Fruit fly (Drosophila melanogaster) whole organism, embryonic: ENCODE data around the gene CG15196.

ENCODE experiments used
- ATbp ChIP-seq: fragments of 200-800 bp; sonication (Bioruptor generic); optimal IDR thresholded peaks from 2 replicates; lab custom pipeline; 2017; ENCODE audit warnings: missing biosample characterization, mild to moderate bottlenecking, missing genetic modification characterization, missing genetic modification reagents
- B-H1 ChIP-seq: fragments of 200-800 bp; sonication (Bioruptor generic); IDR thresholded peaks from 3 replicates; pipeline ENCODE4 v1.3.6; 2022; ENCODE audit warnings: missing biosample characterization, missing genetic modification characterization
- C15 ChIP-seq: fragments of 200-800 bp; sonication (Bioruptor generic); IDR thresholded peaks from 3 replicates; pipeline ENCODE4 v1.3.6; 2022; ENCODE audit warnings: missing biosample characterization, missing genetic modification characterization
- CG1024 ChIP-seq: fragments of 200-800 bp; sonication (Bioruptor generic); IDR thresholded peaks from 2 replicates; pipeline ENCODE4 v1.3.6; 2022; ENCODE audit warnings: missing biosample characterization, missing genetic modification characterization
- CG10959 ChIP-seq: fragments of 200-800 bp; sonication (Bioruptor generic); IDR thresholded peaks from 2 replicates; pipeline ENCODE4 v1.3.6; 2022; ENCODE audit warnings: missing biosample characterization, missing genetic modification characterization
- CG10979 ChIP-seq: fragments of 200-800 bp; sonication (Bioruptor generic); optimal IDR thresholded peaks from 2 replicates; lab custom pipeline; 2018; ENCODE audit warnings: missing biosample characterization, mild to moderate bottlenecking, missing genetic modification characterization, moderate library complexity
- CG11085 ChIP-seq: fragments of 200-800 bp; sonication (Bioruptor generic); IDR thresholded peaks from 2 replicates; pipeline ENCODE4 v1.3.6; 2022; ENCODE audit warnings: missing biosample characterization, missing genetic modification characterization
- CG12155 ChIP-seq: fragments of 200-800 bp; sonication (Bioruptor generic); optimal IDR thresholded peaks from 3 replicates; lab custom pipeline; 2016; ENCODE audit warnings: missing biosample characterization, missing genetic modification characterization
- CG12299 ChIP-seq: fragments of 200-800 bp; sonication (Bioruptor generic); optimal IDR thresholded peaks from 2 replicates; lab custom pipeline; 2018; ENCODE audit warnings: missing biosample characterization, mild to moderate bottlenecking, missing genetic modification characterization
- CG12391 ChIP-seq: fragments of 200-800 bp; sonication (Bioruptor generic); optimal IDR thresholded peaks from 3 replicates; lab custom pipeline; 2018; ENCODE audit warnings: missing biosample characterization, mild to moderate bottlenecking, missing genetic modification characterization, moderate library complexity
- CG13424 ChIP-seq: fragments of 200-800 bp; sonication (Bioruptor generic); optimal IDR thresholded peaks from 2 replicates; lab custom pipeline; 2019; ENCODE audit warnings: missing biosample characterization, mild to moderate bottlenecking, missing genetic modification characterization, moderate library complexity
- CG17359 ChIP-seq: fragments of 200-800 bp; sonication (Bioruptor generic); optimal IDR thresholded peaks from 3 replicates; lab custom pipeline; 2018; ENCODE audit warnings: missing biosample characterization, mild to moderate bottlenecking, missing genetic modification characterization, moderate library complexity
- CG4854 ChIP-seq: fragments of 200-800 bp; sonication (Bioruptor generic); optimal IDR thresholded peaks from 2 replicates; lab custom pipeline; 2016; ENCODE audit warnings: missing biosample characterization, missing genetic modification characterization, inconsistent platforms
- CG5245 ChIP-seq: fragments of 200-800 bp; sonication (Bioruptor generic); optimal IDR thresholded peaks from 3 replicates; lab custom pipeline; 2016; ENCODE audit warnings: missing biosample characterization, missing genetic modification characterization
- CG9215 ChIP-seq: fragments of 200-800 bp; sonication (Bioruptor generic); IDR thresholded peaks from 2 replicates; pipeline ENCODE4 v1.3.6; 2022; ENCODE audit warnings: missing biosample characterization, missing genetic modification characterization
- CG9876 ChIP-seq: fragments of 200-800 bp; sonication (Bioruptor generic); optimal IDR thresholded peaks from 2 replicates; lab custom pipeline; 2016; ENCODE audit warnings: missing biosample characterization, missing genetic modification characterization
- D19B ChIP-seq: fragments of 200-800 bp; sonication (Bioruptor generic); optimal IDR thresholded peaks from 2 replicates; lab custom pipeline; 2017; ENCODE audit warnings: missing biosample characterization, mild to moderate bottlenecking, missing genetic modification characterization
- Dbx ChIP-seq: fragments of 200-800 bp; sonication (Bioruptor generic); IDR thresholded peaks from 3 replicates; pipeline ENCODE4 v1.3.6; 2022; ENCODE audit warnings: missing biosample characterization, missing genetic modification characterization
- Doc3 ChIP-seq: fragments of 200-800 bp; sonication (Bioruptor generic); IDR thresholded peaks from 3 replicates; pipeline ENCODE4 v1.3.6; 2022; ENCODE audit warnings: missing biosample characterization, missing genetic modification characterization; ENCODE audit not compliant: partially characterized antibody
- Dp ChIP-seq: fragments of 200-800 bp; sonication (Bioruptor generic); optimal IDR thresholded peaks from 2 replicates; lab custom pipeline; 2018; ENCODE audit warnings: missing biosample characterization, mild to moderate bottlenecking, missing genetic modification characterization, moderate library complexity
- Drgx ChIP-seq: fragments of 200-800 bp; sonication (Bioruptor generic); IDR thresholded peaks from 2 replicates; pipeline ENCODE4 v1.3.6; 2022; ENCODE audit warnings: missing biosample characterization, missing genetic modification characterization
- Fer1 ChIP-seq: fragments of 200-800 bp; sonication (Bioruptor generic); optimal IDR thresholded peaks from 2 replicates; lab custom pipeline; 2017; ENCODE audit warnings: missing biosample characterization, mild to moderate bottlenecking, missing genetic modification characterization
- HLHmδ ChIP-seq: fragments of 200-800 bp; sonication (Bioruptor generic); optimal IDR thresholded peaks from 2 replicates; lab custom pipeline; 2018; ENCODE audit warnings: missing biosample characterization, mild to moderate bottlenecking, missing genetic modification characterization, moderate library complexity
- HmgZ ChIP-seq: fragments of 200-800 bp; sonication (Bioruptor generic); optimal IDR thresholded peaks from 2 replicates; lab custom pipeline; 2018; ENCODE audit warnings: missing biosample characterization, mild to moderate bottlenecking, missing genetic modification characterization
- NFAT ChIP-seq: fragments of 200-800 bp; sonication (Bioruptor generic); IDR thresholded peaks from 2 replicates; pipeline ENCODE4 v1.3.6; 2022; ENCODE audit warnings: missing biosample characterization, missing genetic modification characterization
- Rfx ChIP-seq: fragments of 200-800 bp; sonication (Bioruptor generic); IDR thresholded peaks from 2 replicates; pipeline ENCODE4 v1.3.6; 2022; ENCODE audit warnings: missing biosample characterization, missing genetic modification characterization
- Spps ChIP-seq: fragments of 200-800 bp; sonication (Bioruptor generic); optimal IDR thresholded peaks from 2 replicates; lab custom pipeline; 2018; ENCODE audit warnings: missing biosample characterization, mild to moderate bottlenecking, missing genetic modification characterization
- ase ChIP-seq: fragments of 200-800 bp; sonication (Bioruptor generic); IDR thresholded peaks from 3 replicates; pipeline ENCODE4 v1.3.6; 2022; ENCODE audit warnings: missing biosample characterization, missing genetic modification characterization
- chm ChIP-seq: fragments of 200-800 bp; sonication (Bioruptor generic); IDR thresholded peaks from 2 replicates; pipeline ENCODE4 v1.3.6; 2022; ENCODE audit warnings: missing biosample characterization, missing genetic modification characterization
- chn ChIP-seq: fragments of 200-800 bp; sonication (Bioruptor generic); optimal IDR thresholded peaks from 2 replicates; lab custom pipeline; 2016; ENCODE audit warnings: missing biosample characterization, missing genetic modification characterization
- ci ChIP-seq: fragments of 200-800 bp; sonication (Bioruptor generic); IDR thresholded peaks from 3 replicates; pipeline ENCODE4 v1.3.6; 2022; ENCODE audit warnings: missing biosample characterization, missing genetic modification characterization
- exex ChIP-seq: fragments of 200-800 bp; sonication (Bioruptor generic); optimal IDR thresholded peaks from 4 replicates; lab custom pipeline; 2018; ENCODE audit warnings: missing biosample characterization, mild to moderate bottlenecking, missing genetic modification characterization, moderate library complexity
- fd3F ChIP-seq: fragments of 200-800 bp; sonication (Bioruptor generic); optimal IDR thresholded peaks from 2 replicates; lab custom pipeline; 2018; ENCODE audit warnings: missing biosample characterization, mild to moderate bottlenecking, missing genetic modification characterization, moderate library complexity
- fru ChIP-seq: fragments of >200 bp; optimal IDR thresholded peaks from 2 replicates; lab custom pipeline; 2017
- ftz-f1 ChIP-seq: fragments of 200-800 bp; sonication (Bioruptor generic); optimal IDR thresholded peaks from 2 replicates; lab custom pipeline; 2016; ENCODE audit warnings: missing biosample characterization, missing genetic modification characterization
- grau ChIP-seq: fragments of 200-800 bp; optimal IDR thresholded peaks from 3 replicates; lab custom pipeline; 2019; ENCODE audit warnings: missing biosample characterization, mild to moderate bottlenecking, missing genetic modification characterization, moderate library complexity
- gsb-n ChIP-seq: fragments of 200-800 bp; sonication (Bioruptor generic); optimal IDR thresholded peaks from 3 replicates; lab custom pipeline; 2018; ENCODE audit warnings: missing biosample characterization, mild to moderate bottlenecking, missing genetic modification characterization
- her ChIP-seq: fragments of 200-800 bp; sonication (Bioruptor generic); optimal IDR thresholded peaks from 2 replicates; lab custom pipeline; 2016; ENCODE audit warnings: missing biosample characterization, missing genetic modification characterization
- inv ChIP-seq: fragments of 200-800 bp; sonication (Bioruptor generic); IDR thresholded peaks from 2 replicates; pipeline ENCODE4 v1.3.6; 2022; ENCODE audit warnings: missing biosample characterization, missing genetic modification characterization; ENCODE audit not compliant: partially characterized antibody
- jumu ChIP-seq: fragments of 200-800 bp; sonication (Bioruptor generic); optimal IDR thresholded peaks from 3 replicates; lab custom pipeline; 2016; ENCODE audit warnings: missing biosample characterization, missing genetic modification characterization
- kah ChIP-seq: fragments of 200-800 bp; sonication (Bioruptor generic); optimal IDR thresholded peaks from 2 replicates; lab custom pipeline; 2018; ENCODE audit warnings: missing biosample characterization, mild to moderate bottlenecking, missing genetic modification characterization
- ken ChIP-seq: fragments of 200-800 bp; sonication (Bioruptor generic); IDR thresholded peaks from 3 replicates; pipeline ENCODE4 v1.3.6; 2022; ENCODE audit warnings: missing biosample characterization, missing genetic modification characterization
- maf-S ChIP-seq: fragments of 200-800 bp; sonication (Bioruptor generic); optimal IDR thresholded peaks from 2 replicates; lab custom pipeline; 2016; ENCODE audit warnings: missing biosample characterization, missing genetic modification characterization
- mam ChIP-seq: fragments of 200-800 bp; sonication (Bioruptor generic); optimal IDR thresholded peaks from 3 replicates; lab custom pipeline; 2016; ENCODE audit warnings: missing biosample characterization, missing genetic modification characterization
- org-1 ChIP-seq: fragments of 200-800 bp; sonication (Bioruptor generic); optimal IDR thresholded peaks from 2 replicates; lab custom pipeline; 2017; ENCODE audit warnings: missing biosample characterization, missing genetic modification characterization
- pzg ChIP-seq: fragments of 200-800 bp; sonication (Bioruptor generic); optimal IDR thresholded peaks from 3 replicates; lab custom pipeline; 2018; ENCODE audit warnings: missing biosample characterization, mild to moderate bottlenecking, missing genetic modification characterization, moderate library complexity
- slou ChIP-seq: fragments of 200-800 bp; sonication (Bioruptor generic); optimal IDR thresholded peaks from 3 replicates; lab custom pipeline; 2016; ENCODE audit warnings: missing biosample characterization, missing genetic modification characterization
- stc ChIP-seq: fragments of 200-800 bp; sonication (Bioruptor generic); IDR thresholded peaks from 2 replicates; pipeline ENCODE4 v1.3.6; 2022; ENCODE audit warnings: missing biosample characterization, missing genetic modification characterization
- trem ChIP-seq: fragments of 200-800 bp; optimal IDR thresholded peaks from 3 replicates; lab custom pipeline; 2019; ENCODE audit warnings: missing biosample characterization, mild to moderate bottlenecking, missing genetic modification characterization, moderate library complexity
- usp ChIP-seq: fragments of >200 bp; optimal IDR thresholded peaks from 2 replicates; lab custom pipeline; 2017; ENCODE audit warnings: missing biosample characterization, missing genetic modification characterization
- zfh2 ChIP-seq: fragments of 200-800 bp; sonication (Bioruptor generic); optimal IDR thresholded peaks from 2 replicates; lab custom pipeline; 2016; ENCODE audit warnings: missing biosample characterization, missing genetic modification characterization

Gene CG15196

DNA sequence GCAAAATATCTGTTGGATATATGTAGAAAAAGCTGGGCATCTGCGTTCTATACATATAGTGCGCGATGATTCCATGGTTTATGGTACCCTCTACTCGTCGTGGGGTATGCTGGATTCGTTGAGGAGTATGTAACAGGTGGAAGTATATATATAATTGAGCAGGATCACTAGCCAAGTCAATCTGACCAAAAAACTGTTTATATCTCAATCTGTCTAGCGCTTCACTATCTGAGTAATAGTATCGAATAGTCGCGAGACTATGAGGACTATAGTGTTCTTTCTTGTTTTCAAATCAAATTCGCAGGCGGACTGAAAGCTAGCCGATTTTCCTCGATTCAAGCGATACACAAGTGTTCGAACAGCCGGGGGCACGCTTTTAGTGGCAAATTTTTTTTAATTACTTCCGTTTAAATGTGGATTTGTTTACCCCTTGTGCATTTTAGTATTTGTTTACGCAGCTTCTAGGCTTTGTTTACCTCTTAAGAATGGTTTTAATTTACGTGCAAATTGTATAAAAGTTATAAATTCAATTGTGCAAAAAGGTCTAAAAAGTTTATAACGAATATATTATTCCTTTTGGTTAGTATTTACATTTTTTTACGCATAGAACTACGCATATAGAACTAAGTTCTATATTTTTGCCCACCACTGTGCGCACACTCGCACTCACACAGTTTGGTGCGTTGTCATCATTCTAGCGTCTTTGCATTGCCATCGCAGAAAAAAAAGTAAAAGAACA, 19.0 kb upstream of the CG15196 start (continued):
- peak; percentile 84 for TF ChIP-seq HmgZ (tag; lab: Kevin White, UChicago)
- TF ChIP-seq ken = peak; percentile 84
- peak; percentile 69 for TF ChIP-seq Fer1 (GFP tag; lab: Kevin White, UChicago)
- peak; percentile 83; the same call in 2 of the 3 replicates for TF ChIP-seq ase
- TF ChIP-seq CG12391 = peak; percentile 69
- peak; percentile 87 for TF ChIP-seq mam (GFP tag; lab: Kevin White, UChicago)
- TF ChIP-seq ci (GFP tag; lab: Robert Waterston, UW) = peak; percentile 90
- peak; percentile 68 for TF ChIP-seq CG9215 (GFP tag; lab: Robert Waterston, UW)
- peak; percentile 60 for TF ChIP-seq fd3F (GFP tag; lab: Kevin White, UChicago)
- peak; percentile 67 for TF ChIP-seq CG5245 (GFP tag; lab: Kevin White, UChicago)
- no peak for TF ChIP-seq Doc3 (GFP tag; lab: Robert Waterston, UW)
- peak; percentile 74; the same call in 1 of the 3 replicates for TF ChIP-seq C15 (GFP tag; lab: Robert Waterston, UW)
- peak; percentile 56 for TF ChIP-seq kah (GFP tag; lab: Kevin White, UChicago)
- TF ChIP-seq CG11085 (GFP tag; lab: Robert Waterston, UW) = peak; percentile 70
- TF ChIP-seq ftz-f1 = no peak
- peak; percentile 12 for TF ChIP-seq trem (tag; lab: Kevin White, UChicago)
- peak; percentile 78 for TF ChIP-seq grau
- TF ChIP-seq maf-S (GFP tag; lab: Kevin White, UChicago) = peak; percentile 63
- TF ChIP-seq Drgx (GFP tag; lab: Robert Waterston, UW) = peak; percentile 91
- TF ChIP-seq CG10979 (tag; lab: Kevin White, UChicago) = peak; percentile 57
- TF ChIP-seq CG12299 = no peak
- TF ChIP-seq chm (GFP tag; lab: Robert Waterston, UW) = peak; percentile 73; the same call in 1 of the 2 replicates
- TF ChIP-seq CG1024 = peak; percentile 65
- peak; percentile 54 for TF ChIP-seq ATbp (GFP tag; lab: Kevin White, UChicago)
- peak; percentile 19 for TF ChIP-seq exex (tag; lab: Kevin White, UChicago)
- peak; percentile 84 for TF ChIP-seq jumu (GFP tag; lab: Kevin White, UChicago)
- TF ChIP-seq NFAT (GFP tag; lab: Robert Waterston, UW) = peak; percentile 86
- peak; percentile 81 for TF ChIP-seq CG10959
- TF ChIP-seq CG13424 (tag; lab: Kevin White, UChicago) = peak; percentile 78
- peak; percentile 82 for TF ChIP-seq stc
- TF ChIP-seq Spps (tag; lab: Kevin White, UChicago) = no peak
- TF ChIP-seq Dbx = peak; percentile 88
- peak; percentile 22 for TF ChIP-seq gsb-n (tag; lab: Kevin White, UChicago)
- TF ChIP-seq chn (GFP tag; lab: Kevin White, UChicago) = peak; percentile 67
- TF ChIP-seq pzg (GFP tag; lab: Kevin White, UChicago) = peak; percentile 4
- peak; percentile 80 for TF ChIP-seq zfh2
- peak; percentile 94 for TF ChIP-seq Rfx
- no peak for TF ChIP-seq usp
- no peak for TF ChIP-seq fru (lab: Kevin White, UChicago)
- no peak for TF ChIP-seq inv (GFP tag; lab: Robert Waterston, UW)
- peak; percentile 63 for TF ChIP-seq slou
- peak; percentile 76 for TF ChIP-seq B-H1 (GFP tag; lab: Robert Waterston, UW)
- TF ChIP-seq CG12155 (GFP tag; lab: Kevin White, UChicago) = peak; percentile 74
- TF ChIP-seq D19B (GFP tag; lab: Kevin White, UChicago) = peak; percentile 90
- TF ChIP-seq her (GFP tag; lab: Kevin White, UChicago) = peak; percentile 77
- peak; percentile 71 for TF ChIP-seq org-1
- TF ChIP-seq CG4854 (GFP tag; lab: Kevin White, UChicago) = peak; percentile 57
- peak; percentile 46 for TF ChIP-seq CG9876 (GFP tag; lab: Kevin White, UChicago)
- no peak for TF ChIP-seq HLHmδ
- TF ChIP-seq CG17359 = peak; percentile 80
- TF ChIP-seq Dp (GFP tag; lab: Kevin White, UChicago) = no peak
